Worm (Caenorhabditis elegans): ENCODE data around the gene daf-19.

Gene daf-19

ce11 chrII:10168905-10169782 is at the start of gene daf-19:
Gene daf-19, minus strand, starts transcription at chrII:10169346.
- TF ChIP-seq pat-9 (tag; optimal IDR thresholded peaks at IDR 0.05): no peak
- TF ChIP-seq lin-11 (tag; optimal IDR thresholded peaks at IDR 0.05): no peak
- peak; percentile 39 for TF ChIP-seq nhr-11 (tag; optimal IDR thresholded peaks at IDR 0.05)
- peak; percentile 69 for TF ChIP-seq C38D4.7 (GFP tag; optimal IDR thresholded peaks at IDR 0.05)
- TF ChIP-seq T23F11.4 (GFP tag; optimal IDR thresholded peaks at IDR 0.05): peak; percentile 69
- peak; percentile 74 for TF ChIP-seq ceh-48 (tag; optimal IDR thresholded peaks at IDR 0.05)
- TF ChIP-seq hlh-13 (GFP tag; optimal IDR thresholded peaks at IDR 0.05): peak; percentile 45
- peak; percentile 48; the same call in 1 of the 2 replicates for TF ChIP-seq ceh-45 (GFP tag; IDR thresholded peaks at IDR 0.05)
- no peak for TF ChIP-seq pha-4 (tag; optimal IDR thresholded peaks at IDR 0.05)
- TF ChIP-seq hlh-30 (tag; optimal IDR thresholded peaks at IDR 0.05; ENCODE audit: insufficient read depth): no peak
- TF ChIP-seq npax-4 (tag; optimal IDR thresholded peaks at IDR 0.05): no peak
- peak; percentile 87 for TF ChIP-seq ceh-18 (tag; optimal IDR thresholded peaks at IDR 0.05)
- TF ChIP-seq mec-3 (tag; optimal IDR thresholded peaks at IDR 0.05; ENCODE audit: borderline replicate concordance): no peak
- TF ChIP-seq ceh-2 (tag; optimal IDR thresholded peaks at IDR 0.05): peak; percentile 75
- no peak for TF ChIP-seq lim-6 (tag; optimal IDR thresholded peaks at IDR 0.05)
- TF ChIP-seq ztf-16 (tag; optimal IDR thresholded peaks at IDR 0.05): peak; percentile 37
- peak; percentile 91 for TF ChIP-seq tbx-2 (tag; optimal IDR thresholded peaks at IDR 0.05)
- peak; percentile 21 for TF ChIP-seq fax-1 (tag; optimal IDR thresholded peaks at IDR 0.05)
- 0 out of 2 replicates have a peak, but pooled peaks have one; percentile 24 for TF ChIP-seq sox-2 (GFP tag; IDR thresholded peaks at IDR 0.05)
- TF ChIP-seq ceh-14 (tag; optimal IDR thresholded peaks at IDR 0.05): peak; percentile 87
- TF ChIP-seq ref-2 (tag; optimal IDR thresholded peaks at IDR 0.05): peak; percentile 79
- 0 out of 2 replicates have a peak, but pooled peaks have one; percentile 8 for TF ChIP-seq unc-3 (GFP tag; conservative IDR thresholded peaks at IDR 0.05)
- TF ChIP-seq unc-3 (tag; optimal IDR thresholded peaks at IDR 0.05): no peak
- peak; percentile 55 for TF ChIP-seq dve-1 (tag; optimal IDR thresholded peaks at IDR 0.05)
- peak; percentile 41 for TF ChIP-seq K09A11.1 (tag; optimal IDR thresholded peaks at IDR 0.05; ENCODE audit: insufficient read depth)
- peak; percentile 9 for TF ChIP-seq unc-86 (tag; optimal IDR thresholded peaks at IDR 0.05)
- TF ChIP-seq pros-1 (tag; optimal IDR thresholded peaks at IDR 0.05): peak; percentile 70
- peak; percentile 57 for TF ChIP-seq F13H6.1 (tag; optimal IDR thresholded peaks at IDR 0.05)
- TF ChIP-seq elt-4 (tag; optimal IDR thresholded peaks at IDR 0.05): no peak
- TF ChIP-seq gmeb-2 (tag; optimal IDR thresholded peaks at IDR 0.05): peak; percentile 45
- TF ChIP-seq dmd-4 (tag; optimal IDR thresholded peaks at IDR 0.05; ENCODE audit: borderline replicate concordance): peak; percentile 52
- no peak for TF ChIP-seq ceh-22 (tag; optimal IDR thresholded peaks at IDR 0.05)
- TF ChIP-seq hlh-8 (tag; optimal IDR thresholded peaks at IDR 0.05): peak; percentile 74
- TF ChIP-seq tbx-7 (tag; optimal IDR thresholded peaks at IDR 0.05): no peak
- peak; percentile 68 for TF ChIP-seq pha-2 (tag; optimal IDR thresholded peaks at IDR 0.05)
- peak; percentile 32 for TF ChIP-seq K02D7.2 (tag; optimal IDR thresholded peaks at IDR 0.05)
- peak; percentile 79 for TF ChIP-seq nfya-1 (tag; optimal IDR thresholded peaks at IDR 0.05)
- TF ChIP-seq hlh-15 (tag; optimal IDR thresholded peaks at IDR 0.05): no peak
- peak; percentile 78 for TF ChIP-seq sox-4 (tag; optimal IDR thresholded peaks at IDR 0.05)
- peak; percentile 84 for TF ChIP-seq ceh-31 (tag; optimal IDR thresholded peaks at IDR 0.05)
- TF ChIP-seq fkh-10 (GFP tag; optimal IDR thresholded peaks at IDR 0.05): no peak
- TF ChIP-seq ama-1 (optimal IDR thresholded peaks at IDR 0.05): peak; percentile 81
- TF ChIP-seq C08G9.2 (tag; optimal IDR thresholded peaks at IDR 0.05): peak; percentile 50
- TF ChIP-seq sdc-2 (tag; optimal IDR thresholded peaks at IDR 0.05): peak; percentile 76
- no peak for TF ChIP-seq ceh-9 (tag; optimal IDR thresholded peaks at IDR 0.05)
- peak; percentile 74 for TF ChIP-seq unc-42 (tag; optimal IDR thresholded peaks at IDR 0.05)
- peak; percentile 46 for TF ChIP-seq Y22D7AL.16 (tag; optimal IDR thresholded peaks at IDR 0.05)
- TF ChIP-seq odd-2 (tag; optimal IDR thresholded peaks at IDR 0.05): no peak
- TF ChIP-seq elt-2 (tag; optimal IDR thresholded peaks at IDR 0.05): peak; percentile 30
- TF ChIP-seq rnt-1 (tag; optimal IDR thresholded peaks at IDR 0.05): peak; percentile 68
- TF ChIP-seq ceh-30 (tag; optimal IDR thresholded peaks at IDR 0.05): peak; percentile 72
